Comparison of ENCODE assay signal across 1 fruit fly cellular context in the genomic region with DNA sequence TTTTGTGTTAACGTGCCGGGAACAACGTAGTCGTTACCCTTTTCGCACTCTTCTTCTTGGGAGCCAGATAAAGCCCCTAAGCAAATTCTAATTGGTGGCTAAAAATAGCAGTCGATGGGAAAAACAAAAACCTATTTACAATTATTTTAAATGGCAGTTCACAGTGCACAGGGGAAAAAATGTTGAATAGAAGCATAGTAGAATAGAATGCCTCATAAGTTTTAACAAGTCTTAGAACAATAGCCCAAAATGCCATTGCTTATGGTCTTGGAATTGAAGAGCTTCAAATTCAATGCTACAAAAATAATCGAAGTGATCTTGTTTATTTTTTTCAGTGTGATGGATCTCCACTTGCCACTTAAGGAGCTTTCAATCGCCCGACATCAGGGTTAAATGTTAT.
TF ChIP-seq lines count a peak whose summit lies in the region.

No protein-coding gene starts in this region.

TF ChIP-seq in whole organism, embryonic, 481 proteins besides CTCF, POLR2A, EP300 and RAD21 (continued from another document and continues in another):
- TF ChIP-seq ems (GFP tag; optimal IDR thresholded peaks at IDR 0.05; lab: Kevin White, UChicago) (peak; percentile 68), CG2712 (tag; optimal IDR thresholded peaks at IDR 0.05; lab: Kevin White, UChicago) (peak; percentile 49), prd (optimal IDR thresholded peaks at IDR 0.05; lab: Kevin White, UChicago) (no peak), prd (GFP tag; IDR thresholded peaks at IDR 0.05; lab: Robert Waterston, UW) (peak; percentile 70), Sox100B (GFP tag; optimal IDR thresholded peaks at IDR 0.05; lab: Kevin White, UChicago) (no peak), CG2116 (GFP tag; optimal IDR thresholded peaks at IDR 0.05; lab: Kevin White, UChicago) (peak; percentile 12), Ets97D (GFP tag; optimal IDR thresholded peaks at IDR 0.05; lab: Kevin White, UChicago) (peak; percentile 21), B-H2 (GFP tag; optimal IDR thresholded peaks at IDR 0.05; lab: Kevin White, UChicago) (peak; percentile 26), NK7.1 (GFP tag; optimal IDR thresholded peaks at IDR 0.05; lab: Kevin White, UChicago) (peak; percentile 69), Mad (GFP tag; optimal IDR thresholded peaks at IDR 0.05; lab: Kevin White, UChicago) (peak; percentile 42), CG4282 (GFP tag; optimal IDR thresholded peaks at IDR 0.05; lab: Kevin White, UChicago) (peak; percentile 5), Elba2 (GFP tag; optimal IDR thresholded peaks at IDR 0.05; lab: Kevin White, UChicago) (no peak), Atf-2 (GFP tag; optimal IDR thresholded peaks at IDR 0.05; lab: Kevin White, UChicago) (peak; percentile 55), caup (GFP tag; optimal IDR thresholded peaks at IDR 0.05; lab: Kevin White, UChicago; ENCODE audit: severe bottlenecking) (peak; percentile 76), scrt (GFP tag; optimal IDR thresholded peaks at IDR 0.05; lab: Kevin White, UChicago) (peak; percentile 56), org-1 (GFP tag; optimal IDR thresholded peaks at IDR 0.05; lab: Kevin White, UChicago) (peak; percentile 24), trem (tag; optimal IDR thresholded peaks at IDR 0.05; lab: Kevin White, UChicago) (no peak), Sox102F (GFP tag; optimal IDR thresholded peaks at IDR 0.05; lab: Kevin White, UChicago) (peak; percentile 53), CG10431 (GFP tag; optimal IDR thresholded peaks at IDR 0.05; lab: Kevin White, UChicago) (no peak), Doc2 (GFP tag; IDR thresholded peaks at IDR 0.05; lab: Robert Waterston, UW) (no peak), CG8944 (GFP tag; optimal IDR thresholded peaks at IDR 0.05; lab: Kevin White, UChicago) (peak; percentile 55), CG5180 (GFP tag; optimal IDR thresholded peaks at IDR 0.05; lab: Kevin White, UChicago) (no peak), tap (tag; optimal IDR thresholded peaks at IDR 0.05; lab: Kevin White, UChicago) (peak; percentile 9), gro (GFP tag; optimal IDR thresholded peaks at IDR 0.05; lab: Kevin White, UChicago) (peak; percentile 86), CG12769 (tag; optimal IDR thresholded peaks at IDR 0.05; lab: Kevin White, UChicago) (peak; percentile 84), Rfx (GFP tag; IDR thresholded peaks at IDR 0.05; lab: Robert Waterston, UW) (peak; percentile 86), fd102C (GFP tag; optimal IDR thresholded peaks at IDR 0.05; lab: Kevin White, UChicago) (no peak), ara (GFP tag; IDR thresholded peaks at IDR 0.05; lab: Robert Waterston, UW) (no peak), ttk (GFP tag; IDR thresholded peaks at IDR 0.05; lab: Robert Waterston, UW) (no peak), Nf-YA (GFP tag; IDR thresholded peaks at IDR 0.05; lab: Robert Waterston, UW) (no peak), CoRest (tag; optimal IDR thresholded peaks at IDR 0.05; lab: Kevin White, UChicago) (peak; percentile 52), kni (GFP tag; optimal IDR thresholded peaks at IDR 0.05; lab: Kevin White, UChicago) (no peak), Fer2 (tag; optimal IDR thresholded peaks at IDR 0.05; lab: Kevin White, UChicago) (peak; percentile 16), repo (GFP tag; optimal IDR thresholded peaks at IDR 0.05; lab: Kevin White, UChicago) (peak; percentile 60), Med (GFP tag; lab: Kevin White, UChicago) (peak; percentile 96), C15 (GFP tag; IDR thresholded peaks at IDR 0.05; lab: Robert Waterston, UW) (no peak), CG12391 (tag; optimal IDR thresholded peaks at IDR 0.05; lab: Kevin White, UChicago) (peak; percentile 54), eyg (GFP tag; optimal IDR thresholded peaks at IDR 0.05; lab: Kevin White, UChicago) (peak; percentile 58), CG17829 (tag; optimal IDR thresholded peaks at IDR 0.05; lab: Kevin White, UChicago) (peak; percentile 33), Sry-δ (GFP tag; optimal IDR thresholded peaks at IDR 0.05; lab: Kevin White, UChicago) (peak; percentile 32), ssp (GFP tag; IDR thresholded peaks at IDR 0.05; lab: Robert Waterston, UW) (peak; percentile 28; the same call in 1 of the 2 replicates), Hr51 (GFP tag; optimal IDR thresholded peaks at IDR 0.05; lab: Kevin White, UChicago) (peak; percentile 55 to 71), ind (GFP tag; optimal IDR thresholded peaks at IDR 0.05; lab: Kevin White, UChicago) (peak; percentile 62), dimm (GFP tag; IDR thresholded peaks at IDR 0.05; lab: Robert Waterston, UW) (no peak), bowl (GFP tag; IDR thresholded peaks at IDR 0.05; lab: Robert Waterston, UW) (no peak), CG7786 (GFP tag; optimal IDR thresholded peaks at IDR 0.05; lab: Kevin White, UChicago) (peak; percentile 73), CG7556 (GFP tag; optimal IDR thresholded peaks at IDR 0.05; lab: Kevin White, UChicago) (peak; percentile 33), CkIIα-i1 (GFP tag; IDR thresholded peaks at IDR 0.05; lab: Robert Waterston, UW) (no peak), CG4730 (GFP tag; IDR thresholded peaks at IDR 0.05; lab: Robert Waterston, UW) (peak; percentile 61), CG13424 (tag; optimal IDR thresholded peaks at IDR 0.05; lab: Kevin White, UChicago) (peak; percentile 62), BEAF-32 (GFP tag; optimal IDR thresholded peaks at IDR 0.05; lab: Kevin White, UChicago) (no peak), CG9932 (GFP tag; IDR thresholded peaks at IDR 0.05; lab: Robert Waterston, UW) (peak; percentile 82), nerfin-1 (tag; optimal IDR thresholded peaks at IDR 0.05; lab: Kevin White, UChicago) (no peak), Adf1 (GFP tag; IDR thresholded peaks at IDR 0.05; lab: Robert Waterston, UW) (peak; percentile 67), CG3407 (GFP tag; optimal IDR thresholded peaks at IDR 0.05; lab: Kevin White, UChicago) (no peak), Sry-β (GFP tag; optimal IDR thresholded peaks at IDR 0.05; lab: Kevin White, UChicago) (no peak), GATAe (GFP tag; conservative IDR thresholded peaks at IDR 0.05; lab: Robert Waterston, UW) (peak; percentile 23; the same call in 1 of the 2 replicates), mirr (GFP tag; optimal IDR thresholded peaks at IDR 0.05; lab: Kevin White, UChicago) (peak; percentile 61), CG17568 (GFP tag; optimal IDR thresholded peaks at IDR 0.05; lab: Kevin White, UChicago) (peak; percentile 17), Meics (GFP tag; optimal IDR thresholded peaks at IDR 0.05; lab: Kevin White, UChicago) (peak; percentile 68), CG11456 (GFP tag; IDR thresholded peaks at IDR 0.05; lab: Robert Waterston, UW) (peak; percentile 72; the same call in 1 of the 3 replicates), dpn (GFP tag; optimal IDR thresholded peaks at IDR 0.05; lab: Kevin White, UChicago) (peak; percentile 74), Vsx1 (GFP tag; optimal IDR thresholded peaks at IDR 0.05; lab: Kevin White, UChicago) (peak; percentile 4), bsh (GFP tag; optimal IDR thresholded peaks at IDR 0.05; lab: Kevin White, UChicago) (peak in 1 of 2 experiments; percentile 55), CG18476 (GFP tag; optimal IDR thresholded peaks at IDR 0.05; lab: Kevin White, UChicago) (peak; percentile 16), Blimp-1 (GFP tag; optimal IDR thresholded peaks at IDR 0.05; lab: Kevin White, UChicago) (peak; percentile 46), CG6272 (GFP tag; IDR thresholded peaks at IDR 0.05; lab: Robert Waterston, UW) (no peak), CG8924 (tag; optimal IDR thresholded peaks at IDR 0.05; lab: Kevin White, UChicago) (peak; percentile 45), Side (GFP tag; optimal IDR thresholded peaks at IDR 0.05; lab: Kevin White, UChicago) (peak; percentile 45), Gsc (GFP tag; IDR thresholded peaks at IDR 0.05; lab: Robert Waterston, UW) (no peak), lmd (GFP tag; IDR thresholded peaks at IDR 0.05; lab: Robert Waterston, UW) (peak; percentile 62), jumu (GFP tag; optimal IDR thresholded peaks at IDR 0.05; lab: Kevin White, UChicago) (peak; percentile 43), inv (GFP tag; IDR thresholded peaks at IDR 0.05; lab: Robert Waterston, UW; ENCODE audit: partially characterized antibody) (no peak), eve (GFP tag; optimal IDR thresholded peaks at IDR 0.05; lab: Kevin White, UChicago) (peak in 1 of 2 experiments; percentile 63), crc (GFP tag; optimal IDR thresholded peaks at IDR 0.05; lab: Kevin White, UChicago) (peak; percentile 60), en (GFP tag; optimal IDR thresholded peaks at IDR 0.05; lab: Kevin White, UChicago) (peak; percentile 51), Doc3 (GFP tag; IDR thresholded peaks at IDR 0.05; lab: Robert Waterston, UW; ENCODE audit: partially characterized antibody) (no peak), CG12219 (GFP tag; optimal IDR thresholded peaks at IDR 0.05; lab: Kevin White, UChicago) (peak; percentile 53), CG2875 (GFP tag; optimal IDR thresholded peaks at IDR 0.05; lab: Kevin White, UChicago) (no peak), cato (GFP tag; optimal IDR thresholded peaks at IDR 0.05; lab: Kevin White, UChicago; ENCODE audit: borderline replicate concordance) (peak; percentile 26), Taf1 (GFP tag; IDR thresholded peaks at IDR 0.05; lab: Robert Waterston, UW) (peak; percentile 69), CG8388 (GFP tag; optimal IDR thresholded peaks at IDR 0.05; lab: Kevin White, UChicago) (peak; percentile 25), Dek (tag; optimal IDR thresholded peaks at IDR 0.05; lab: Kevin White, UChicago) (peak; percentile 52), wor (GFP tag; IDR thresholded peaks at IDR 0.05; lab: Robert Waterston, UW) (no peak), CG10209 (GFP tag; optimal IDR thresholded peaks at IDR 0.05; lab: Kevin White, UChicago) (peak; percentile 57), croc (GFP tag; conservative IDR thresholded peaks at IDR 0.05; lab: Robert Waterston, UW) (no peak), emc (GFP tag; optimal IDR thresholded peaks at IDR 0.05; lab: Kevin White, UChicago) (peak; percentile 32), CG3281 (GFP tag; optimal IDR thresholded peaks at IDR 0.05; lab: Kevin White, UChicago) (peak; percentile 80), MTF-1 (GFP tag; optimal IDR thresholded peaks at IDR 0.05; lab: Kevin White, UChicago; ENCODE audit: borderline replicate concordance) (no peak), CG1602 (GFP tag; optimal IDR thresholded peaks at IDR 0.05; lab: Kevin White, UChicago) (peak; percentile 6), CG14441 (GFP tag; IDR thresholded peaks at IDR 0.05; lab: Robert Waterston, UW) (peak; percentile 62), CG1603 (tag; optimal IDR thresholded peaks at IDR 0.05; lab: Kevin White, UChicago) (peak; percentile 61), CG15696 (tag; optimal IDR thresholded peaks at IDR 0.05; lab: Kevin White, UChicago) (no peak), CG8290 (GFP tag; optimal IDR thresholded peaks at IDR 0.05; lab: Kevin White, UChicago) (no peak), CG8290 (tag; optimal IDR thresholded peaks at IDR 0.05; lab: Kevin White, UChicago) (peak in 1 of 2 experiments; percentile 89), Gug (GFP tag; IDR thresholded peaks at IDR 0.05; lab: Robert Waterston, UW) (peak; percentile 51; the same call in 2 of the 4 replicates), hb (GFP tag; IDR thresholded peaks at IDR 0.05; lab: Robert Waterston, UW; ENCODE audit: partially characterized antibody) (no peak), tll (GFP tag; optimal IDR thresholded peaks at IDR 0.05; lab: Kevin White, UChicago) (no peak), Fer3 (tag; optimal IDR thresholded peaks at IDR 0.05; lab: Kevin White, UChicago) (peak; percentile 79), bab2 (GFP tag; optimal IDR thresholded peaks at IDR 0.05; lab: Kevin White, UChicago) (peak; percentile 73), tin (GFP tag; optimal IDR thresholded peaks at IDR 0.05; lab: Kevin White, UChicago) (peak; percentile 49), dysf (GFP tag; IDR thresholded peaks at IDR 0.05; lab: Robert Waterston, UW) (peak; percentile 83), sna (GFP tag; IDR thresholded peaks at IDR 0.05; lab: Robert Waterston, UW; ENCODE audit: partially characterized antibody) (no peak), gce (GFP tag; IDR thresholded peaks at IDR 0.05; lab: Robert Waterston, UW) (no peak; the same call in 2 of the 3 replicates), run (tag; optimal IDR thresholded peaks at IDR 0.05; lab: Kevin White, UChicago) (no peak), gem (tag; optimal IDR thresholded peaks at IDR 0.05; lab: Kevin White, UChicago) (peak; percentile 76), Bdp1 (GFP tag; optimal IDR thresholded peaks at IDR 0.05; lab: Kevin White, UChicago) (peak; percentile 26), lov (optimal IDR thresholded peaks at IDR 0.05; lab: Kevin White, UChicago) (no peak), lov (GFP tag; IDR thresholded peaks at IDR 0.05; lab: Robert Waterston, UW) (no peak), CG11398 (GFP tag; optimal IDR thresholded peaks at IDR 0.05; lab: Kevin White, UChicago) (peak; percentile 51), fu2 (GFP tag; optimal IDR thresholded peaks at IDR 0.05; lab: Kevin White, UChicago) (peak; percentile 60), CG13624 (GFP tag; optimal IDR thresholded peaks at IDR 0.05; lab: Kevin White, UChicago) (peak; percentile 71), esg (GFP tag; conservative IDR thresholded peaks at IDR 0.05; lab: Robert Waterston, UW) (peak; percentile 67), CG31224 (GFP tag; IDR thresholded peaks at IDR 0.05; lab: Robert Waterston, UW) (peak; percentile 61; the same call in 1 of the 2 replicates), Scr (GFP tag; IDR thresholded peaks at IDR 0.05; lab: Robert Waterston, UW; ENCODE audit: partially characterized antibody) (no peak), gfzf (GFP tag; optimal IDR thresholded peaks at IDR 0.05; lab: Kevin White, UChicago) (no peak), Ada2b (GFP tag; IDR thresholded peaks at IDR 0.05; lab: Robert Waterston, UW) (peak; percentile 73), sob (GFP tag; IDR thresholded peaks at IDR 0.05; lab: Robert Waterston, UW) (peak; percentile 62), CG3847 (GFP tag; IDR thresholded peaks at IDR 0.05; lab: Robert Waterston, UW) (peak; percentile 65), CrebB (tag; optimal IDR thresholded peaks at IDR 0.05; lab: Kevin White, UChicago) (peak; percentile 13), stwl (tag; optimal IDR thresholded peaks at IDR 0.05; lab: Kevin White, UChicago) (no peak), pan (optimal IDR thresholded peaks at IDR 0.05; lab: Kevin White, UChicago) (no peak), pan (GFP tag; optimal IDR thresholded peaks at IDR 0.05 in 1 of 2, IDR thresholded peaks at IDR 0.05 in 1 of 2) (peak in 1 of 2 experiments; percentile 60), CG17328 (GFP tag; IDR thresholded peaks at IDR 0.05; lab: Robert Waterston, UW) (peak; percentile 45; the same call in 1 of the 2 replicates), CG10979 (tag; optimal IDR thresholded peaks at IDR 0.05; lab: Kevin White, UChicago) (peak; percentile 16), ken (GFP tag; IDR thresholded peaks at IDR 0.05; lab: Robert Waterston, UW) (0 out of 3 replicates have a peak, but pooled peaks have one; percentile 41), fru (optimal IDR thresholded peaks at IDR 0.05; lab: Kevin White, UChicago) (no peak)
